Worm (Caenorhabditis elegans) whole organism, mixed stage, embryonic: ENCODE results near the gene pes-4.
"Not testable (repeated sequence)": the region's sequence is repeated elsewhere in the genome, so short reads cannot be mapped to it uniquely, and the experiment has no call there.

Experiments used
- bed-3 ChIP-seq: fragments of 200-800 bp; sonication (Bioruptor generic); optimal IDR thresholded peaks from 3 replicates; lab custom pipeline; 2018; ENCODE audit warnings: mild to moderate bottlenecking, missing genetic modification characterization, moderate library complexity, missing compliant biosample characterization
- blmp-1 ChIP-seq: fragments of 150-350 bp; optimal IDR thresholded peaks from 2 replicates; lab custom pipeline; 2014; ENCODE audit warnings: missing biosample characterization, missing genetic modification characterization
- ceh-39 ChIP-seq: fragments of 150-350 bp; optimal IDR thresholded peaks from 2 replicates; lab custom pipeline; 2014; ENCODE audit warnings: missing biosample characterization, missing genetic modification characterization
- ceh-43 ChIP-seq: fragments of 200-800 bp; sonication (Bioruptor generic); optimal IDR thresholded peaks from 2 replicates; lab custom pipeline; 2018; ENCODE audit warnings: mild to moderate bottlenecking, missing genetic modification characterization, moderate library complexity, missing compliant biosample characterization
- ceh-83 ChIP-seq: fragments of 200-800 bp; sonication (Bioruptor generic); optimal IDR thresholded peaks from 2 replicates; lab custom pipeline; 2018; ENCODE audit warnings: mild to moderate bottlenecking, missing genetic modification characterization, missing compliant biosample characterization
- ces-1 ChIP-seq: fragments of 150-350 bp; optimal IDR thresholded peaks from 2 replicates; lab custom pipeline; 2014; ENCODE audit warnings: missing biosample characterization, missing genetic modification reagents, missing genetic modification characterization
- cnd-1 ChIP-seq: fragments of 200-800 bp; sonication (Bioruptor generic); optimal IDR thresholded peaks from 2 replicates; lab custom pipeline; 2018; ENCODE audit warnings: mild to moderate bottlenecking, missing genetic modification characterization, missing compliant biosample characterization
- drap-1 ChIP-seq: fragments of 200-800 bp; sonication (Bioruptor generic); optimal IDR thresholded peaks from 3 replicates; lab custom pipeline; 2018; ENCODE audit warnings: mild to moderate bottlenecking, missing genetic modification characterization, missing compliant biosample characterization
- elt-1 ChIP-seq: sonication (generic microtip); optimal IDR thresholded peaks from 2 replicates; lab custom pipeline; 2017; ENCODE audit warnings: missing genetic modification characterization, mild to moderate bottlenecking, missing compliant biosample characterization, antibody characterized with exemption, moderate library complexity, borderline replicate concordance; ENCODE audit not compliant: insufficient read depth
- ham-2 ChIP-seq: fragments of 200-800 bp; sonication (Bioruptor generic); optimal IDR thresholded peaks from 2 replicates; lab custom pipeline; 2018; ENCODE audit warnings: mild to moderate bottlenecking, missing genetic modification characterization, missing compliant biosample characterization
- lin-32 ChIP-seq: fragments of 200-800 bp; sonication (Bioruptor generic); optimal IDR thresholded peaks from 2 replicates; lab custom pipeline; 2018; ENCODE audit warnings: mild to moderate bottlenecking, missing genetic modification characterization, missing compliant biosample characterization
- lsy-2 ChIP-seq: fragments of 150-350 bp; optimal IDR thresholded peaks from 2 replicates; lab custom pipeline; 2014; ENCODE audit warnings: missing biosample characterization, missing genetic modification characterization
- mab-5 ChIP-seq: fragments of 150-350 bp; optimal IDR thresholded peaks from 2 replicates; lab custom pipeline; 2014; ENCODE audit warnings: missing biosample characterization, missing genetic modification characterization
- mep-1 ChIP-seq: fragments of 150-350 bp; optimal IDR thresholded peaks from 2 replicates; lab custom pipeline; 2017; ENCODE audit warnings: missing biosample characterization, missing genetic modification reagents, missing genetic modification characterization, inconsistent platforms
- mls-2 ChIP-seq: sonication (generic microtip); optimal IDR thresholded peaks from 2 replicates; lab custom pipeline; 2016; ENCODE audit warnings: mild to moderate bottlenecking, missing genetic modification characterization, moderate library complexity, missing compliant biosample characterization
- nhr-2 ChIP-seq: fragments of 150-350 bp; optimal IDR thresholded peaks from 2 replicates; lab custom pipeline; 2014; ENCODE audit warnings: missing biosample characterization, missing genetic modification characterization
- nhr-237 ChIP-seq: fragments of 150-350 bp; optimal IDR thresholded peaks from 2 replicates; lab custom pipeline; 2014; ENCODE audit warnings: missing biosample characterization, missing genetic modification characterization
- nhr-28 ChIP-seq: fragments of 150-350 bp; optimal IDR thresholded peaks from 2 replicates; lab custom pipeline; 2014; ENCODE audit warnings: missing biosample characterization, missing genetic modification characterization
- nhr-76 ChIP-seq: sonication (generic microtip); optimal IDR thresholded peaks from 2 replicates; lab custom pipeline; 2017; ENCODE audit warnings: missing biosample characterization, missing genetic modification characterization
- pha-4 ChIP-seq: fragments of 150-350 bp; optimal IDR thresholded peaks from 2 replicates; lab custom pipeline; 2018; ENCODE audit warnings: missing biosample characterization, missing genetic modification reagents, missing genetic modification characterization
- sem-2 ChIP-seq: fragments of 200-800 bp; sonication (Bioruptor generic); optimal IDR thresholded peaks from 2 replicates; lab custom pipeline; 2018; ENCODE audit warnings: mild to moderate bottlenecking, missing genetic modification characterization, missing compliant biosample characterization
- snpc-4 ChIP-seq: fragments of 150-350 bp; optimal IDR thresholded peaks from 2 replicates; lab custom pipeline; 2014; ENCODE audit warnings: missing biosample characterization, missing genetic modification characterization
- tbx-8 ChIP-seq: fragments of 200-800 bp; sonication (Bioruptor generic); optimal IDR thresholded peaks from 2 replicates; lab custom pipeline; 2018; ENCODE audit warnings: mild to moderate bottlenecking, missing genetic modification characterization, moderate library complexity, missing compliant biosample characterization
- unc-120 ChIP-seq: sonication (generic microtip); optimal IDR thresholded peaks from 2 replicates; lab custom pipeline; 2017; ENCODE audit warnings: missing genetic modification characterization, missing compliant biosample characterization; ENCODE audit not compliant: poor library complexity, severe bottlenecking
- unc-39 ChIP-seq: fragments of 150-350 bp; optimal IDR thresholded peaks from 2 replicates; lab custom pipeline; 2014; ENCODE audit warnings: missing biosample characterization, missing genetic modification characterization
- ztf-11 ChIP-seq: fragments of 150-350 bp; optimal IDR thresholded peaks from 2 replicates; lab custom pipeline; 2014; ENCODE audit warnings: missing biosample characterization, missing genetic modification characterization

The pes-4 gene

ce11 chrIII:1263692-1264091 is 33.6 kb upstream of the pes-4 start, which contains the start of gene srz-9:
TSS of gene srz-9 (plus strand) at chrIII:1263992.
- TF ChIP-seq pha-4; drap-1 (GFP tag; lab: Kevin White, UChicago); ces-1 (GFP tag; lab: Kevin White, UChicago): not testable (repeated sequence)

ce11 chrIII:1258358-1258757 is 28.3 kb upstream of the pes-4 start, which contains the start of gene fbxa-78:
TSS of gene fbxa-78 (minus strand) at chrIII:1258458.
- not testable (repeated sequence) for TF ChIP-seq unc-39 (tag; lab: Kevin White, UChicago); tbx-8 (GFP tag; lab: Kevin White, UChicago); nhr-2 (tag; lab: Kevin White, UChicago)
- TF ChIP-seq, all 35 proteins: peak for 0; not testable (repeated sequence) for 35

- not testable (repeated sequence) for TF ChIP-seq lin-32 (GFP tag; lab: Kevin White, UChicago); mab-5 (tag; lab: Kevin White, UChicago); bed-3 (GFP tag; lab: Kevin White, UChicago)
These were observed 26.4 kb upstream of the pes-4 start, which contains the start of gene fbxa-208 for ce11 chrIII:1256519-1256918. TSS of gene fbxa-208 (plus strand) at chrIII:1256819.

ce11 chrIII:1249111-1249583 is 19.1 kb upstream of the pes-4 start, which contains the start of the genes fbxa-76 and fbxa-77:
TSS of gene fbxa-76 (minus strand) at chrIII:1249161.
TSS of gene fbxa-77 (plus strand) at chrIII:1249475.
- TF ChIP-seq ceh-83 (no peak), mls-2 (tag; lab: Kevin White, UChicago) (no peak), elt-1 (tag; lab: Kevin White, UChicago) (no peak), ceh-39 (tag; lab: Kevin White, UChicago) (no peak), tbx-8 (GFP tag; lab: Kevin White, UChicago) (no peak), bed-3 (GFP tag; lab: Kevin White, UChicago) (no peak), nhr-28 (tag; lab: Kevin White, UChicago) (no peak), ham-2 (GFP tag; lab: Kevin White, UChicago) (no peak), ces-1 (GFP tag; lab: Kevin White, UChicago) (no peak), snpc-4 (tag; lab: Kevin White, UChicago) (no peak), nhr-237 (no peak), blmp-1 (tag; lab: Kevin White, UChicago) (no peak), lsy-2 (tag; lab: Kevin White, UChicago) (no peak), nhr-2 (tag; lab: Kevin White, UChicago) (no peak)

ce11 chrIII:1248335-1248734 is 18.3 kb upstream of the pes-4 start:
- TF ChIP-seq blmp-1 (tag; lab: Kevin White, UChicago) (no peak), mep-1 (no peak), sem-2 (GFP tag; lab: Kevin White, UChicago) (no peak), ceh-43 (no peak), ztf-11 (tag; lab: Kevin White, UChicago) (no peak), unc-120 (tag; lab: Kevin White, UChicago) (no peak), bed-3 (GFP tag; lab: Kevin White, UChicago) (no peak), ceh-39 (tag; lab: Kevin White, UChicago) (no peak), lin-32 (GFP tag; lab: Kevin White, UChicago) (no peak), lsy-2 (tag; lab: Kevin White, UChicago) (no peak), pha-4 (no peak), unc-39 (tag; lab: Kevin White, UChicago) (no peak), mls-2 (tag; lab: Kevin White, UChicago) (no peak), nhr-237 (no peak)
- TF ChIP-seq, all 35 proteins: peak for 0

ce11 chrIII:1243199-1243598 is 13.1 kb upstream of the pes-4 start, which contains the start of gene fbxa-63:
TSS of gene fbxa-63 (plus strand) at chrIII:1243508.
- TF ChIP-seq mls-2 (tag; lab: Kevin White, UChicago): no peak
- peak; percentile 11 for TF ChIP-seq ces-1 (GFP tag; lab: Kevin White, UChicago)
- TF ChIP-seq nhr-237: no peak
- TF ChIP-seq, all 35 proteins: peak for 1

ce11 chrIII:1238704-1239103 is 8.6 kb upstream of the pes-4 start, which contains the start of gene fbxa-61:
TSS of gene fbxa-61 (plus strand) at chrIII:1239048.
- TF ChIP-seq elt-1 (tag; lab: Kevin White, UChicago) (peak; percentile 55), cnd-1 (tag; lab: Kevin White, UChicago) (no peak), mab-5 (tag; lab: Kevin White, UChicago) (no peak), nhr-76 (tag; lab: Kevin White, UChicago) (no peak), unc-120 (tag; lab: Kevin White, UChicago) (no peak), tbx-8 (GFP tag; lab: Kevin White, UChicago) (no peak), sem-2 (GFP tag; lab: Kevin White, UChicago) (no peak)
